Worm (Caenorhabditis elegans): ENCODE measurements around the gene hecd-1.

The hecd-1 gene

DNA sequence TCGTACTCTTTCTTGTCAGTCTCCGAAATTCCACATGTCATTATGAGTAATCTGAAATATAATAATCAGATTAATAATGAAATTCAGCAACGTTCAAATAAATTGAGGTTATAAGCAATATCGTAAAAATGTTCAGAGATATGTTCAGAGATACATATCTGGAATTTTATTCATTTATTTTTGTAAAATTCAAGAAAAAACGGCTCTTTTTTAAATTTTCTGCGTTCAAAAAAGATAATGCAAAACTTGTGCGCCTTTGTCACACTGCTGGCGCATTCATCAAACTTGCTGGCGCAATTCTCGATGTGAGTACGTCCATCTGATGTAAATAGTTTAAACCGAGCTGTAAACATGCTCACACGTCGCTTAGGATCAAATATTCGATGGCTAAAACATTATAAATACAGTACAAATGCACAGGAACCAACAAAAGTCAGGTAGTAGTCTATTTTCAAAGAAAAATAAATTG lies 41.3 kb downstream of the hecd-1 start, which contains the start of the genes rde-8 and ZC477.3 (continued):
- TF ChIP-seq snpc-1.1 (tag; optimal IDR thresholded peaks at IDR 0.05; ENCODE audit: insufficient read depth) (peak; percentile 10), repo-1 (tag; optimal IDR thresholded peaks at IDR 0.05) (no peak), hmg-1.2 (GFP tag; IDR thresholded peaks at IDR 0.05) (peak; percentile 36; the same call in 1 of the 2 replicates), snpc-4 (GFP tag; optimal IDR thresholded peaks at IDR 0.05) (no peak), snpc-4 (tag; optimal IDR thresholded peaks at IDR 0.05) (peak in 3 of 4 experiments; percentile 31 to 79 (median 70)), ztf-3 (GFP tag; optimal IDR thresholded peaks at IDR 0.05) (no peak), snpc-3.4 (tag; optimal IDR thresholded peaks at IDR 0.05) (peak; percentile 48), ztf-18 (tag; optimal IDR thresholded peaks at IDR 0.05) (peak; percentile 95), F22D6.2 (tag; optimal IDR thresholded peaks at IDR 0.05) (no peak), Y56A3A.18 (GFP tag; IDR thresholded peaks at IDR 0.05) (no peak), F49E8.2 (tag; optimal IDR thresholded peaks at IDR 0.05; ENCODE audit: insufficient read depth) (no peak), madf-3 (GFP tag; IDR thresholded peaks at IDR 0.05) (0 out of 2 replicates have a peak, but pooled peaks have one; percentile 1), unc-62 (GFP tag; optimal IDR thresholded peaks at IDR 0.05) (no peak), dpff-1 (tag; optimal IDR thresholded peaks at IDR 0.05) (no peak), efl-1 (GFP tag; optimal IDR thresholded peaks at IDR 0.05) (peak; percentile 12), mcd-1 (GFP tag; IDR thresholded peaks at IDR 0.05) (peak; percentile 79), K11D2.4 (GFP tag; IDR thresholded peaks at IDR 0.05) (peak; percentile 27; the same call in 1 of the 2 replicates), rec-8 (tag; optimal IDR thresholded peaks at IDR 0.05) (no peak), ekl-4 (GFP tag; IDR thresholded peaks at IDR 0.05) (0 out of 2 replicates have a peak, but pooled peaks have one; percentile 8), hlh-26 (GFP tag; conservative IDR thresholded peaks at IDR 0.05) (no peak), rcor-1 (GFP tag; IDR thresholded peaks at IDR 0.05) (peak; percentile 30; the same call in 1 of the 2 replicates), dpl-1 (GFP tag; optimal IDR thresholded peaks at IDR 0.05) (peak; percentile 36)

DNA sequence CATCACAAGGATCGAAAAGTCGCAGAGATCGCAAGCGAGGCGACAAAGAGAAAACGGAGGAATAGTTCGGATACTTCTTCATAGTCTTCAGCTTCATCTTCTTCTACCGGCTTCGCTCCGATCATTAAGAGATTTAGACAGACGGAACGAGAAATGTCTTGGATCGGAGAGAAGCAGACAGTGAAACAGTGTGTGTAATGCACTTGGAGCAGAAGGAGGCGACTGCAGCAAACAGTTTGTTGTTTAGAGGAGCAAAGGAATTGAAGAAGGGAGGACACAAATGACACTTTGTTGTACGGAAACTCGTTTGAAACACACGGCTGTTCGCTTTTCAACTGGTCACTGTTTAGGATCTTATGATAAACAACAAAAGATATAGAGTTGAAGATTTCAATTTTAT lies 45.1 kb downstream of the hecd-1 start:
- TF ChIP-seq nhr-80 (tag; optimal IDR thresholded peaks at IDR 0.05) (peak; percentile 24), lin-40 (tag; optimal IDR thresholded peaks at IDR 0.05) (no peak), hmg-1.2 (GFP tag; IDR thresholded peaks at IDR 0.05) (peak; percentile 48; the same call in 1 of the 2 replicates), F22D6.2 (tag; optimal IDR thresholded peaks at IDR 0.05) (no peak), ztf-26 (tag; optimal IDR thresholded peaks at IDR 0.05) (no peak)

DNA sequence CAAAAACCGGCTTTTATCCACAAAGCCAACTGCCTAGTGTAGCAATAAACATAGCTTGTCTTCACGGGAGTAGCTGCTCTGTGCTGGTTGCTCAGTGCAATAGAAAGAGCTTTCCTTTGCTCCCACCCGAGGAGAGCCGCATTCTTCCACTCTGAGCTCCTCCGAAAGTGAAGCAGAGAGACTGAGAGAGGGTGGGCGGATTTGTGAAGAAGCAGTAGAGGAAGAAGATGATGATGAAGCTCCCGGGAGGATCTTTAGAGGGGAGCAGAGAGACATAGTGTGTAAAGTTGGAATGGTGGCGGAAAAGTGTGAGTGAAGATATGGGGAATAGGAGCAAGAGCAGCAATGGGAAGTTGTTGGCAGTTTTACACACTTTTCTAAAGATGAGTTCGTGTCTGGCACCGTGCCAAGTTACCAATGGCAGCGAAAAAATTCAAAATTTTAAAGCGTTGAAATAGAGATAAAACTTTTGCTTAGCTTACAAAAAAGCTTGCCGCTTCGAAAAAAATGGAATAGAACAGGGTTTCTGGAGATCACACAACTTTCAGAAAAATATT lies 45.9 kb downstream of the hecd-1 start, which contains the start of gene ZC477.4:
Gene ZC477.4, minus strand, starts transcription at position 276 of the 557 bp plus-strand sequence.
- TF ChIP-seq rcor-1 (GFP tag; IDR thresholded peaks at IDR 0.05): no peak
- no peak for TF ChIP-seq nfya-2 (GFP tag; IDR thresholded peaks at IDR 0.05)
- TF ChIP-seq egrh-3 (GFP tag; IDR thresholded peaks at IDR 0.05): 0 out of 2 replicates have a peak, but pooled peaks have one; percentile 25
- TF ChIP-seq ztf-25 (GFP tag; IDR thresholded peaks at IDR 0.05): no peak
- 0 out of 2 replicates have a peak, but pooled peaks have one; percentile 54 for TF ChIP-seq lag-1 (GFP tag; IDR thresholded peaks at IDR 0.05)

DNA sequence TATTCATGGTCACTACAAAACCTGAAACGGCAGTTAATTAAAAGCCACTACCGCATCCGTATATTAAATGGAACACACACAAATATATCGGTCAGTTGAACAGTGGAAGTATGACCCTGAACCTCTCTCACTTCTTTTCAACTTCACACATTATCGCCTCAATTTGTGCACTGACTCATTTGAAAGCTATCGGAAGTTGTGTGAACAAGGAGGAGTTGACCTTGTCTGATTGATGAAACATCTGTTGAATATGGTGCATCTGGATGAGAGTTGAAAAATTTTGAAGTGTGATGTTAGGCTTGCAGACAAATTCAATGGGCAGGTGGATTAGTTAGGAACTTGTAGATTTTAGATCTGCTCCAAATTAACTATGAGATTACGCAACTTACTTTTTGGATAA lies 47.1 kb downstream of the hecd-1 start:
- no peak for TF ChIP-seq mcd-1 (GFP tag; IDR thresholded peaks at IDR 0.05)
- TF ChIP-seq ztf-6 (GFP tag; IDR thresholded peaks at IDR 0.05): no peak
- TF ChIP-seq lin-40 (tag; optimal IDR thresholded peaks at IDR 0.05): no peak

DNA sequence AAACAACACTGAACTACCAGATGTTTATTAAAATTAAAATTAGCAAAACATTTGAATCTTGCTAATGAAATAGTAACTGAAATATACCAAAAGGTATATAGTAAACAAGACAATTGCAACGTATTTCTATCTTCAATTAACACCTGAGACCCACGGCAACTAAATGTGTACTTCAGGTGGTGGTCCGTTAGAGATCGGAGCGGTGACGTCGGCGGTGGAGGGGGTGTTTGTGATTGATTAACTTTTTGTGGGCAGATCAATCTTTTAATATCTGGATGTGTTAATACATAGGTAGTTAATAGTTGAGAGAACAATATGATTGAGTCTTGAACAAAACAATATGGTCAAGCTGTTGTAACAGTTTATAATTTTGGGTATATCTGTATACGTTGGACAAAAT lies 48.4 kb downstream of the hecd-1 start:
- no peak for TF ChIP-seq lsy-27 (tag; optimal IDR thresholded peaks at IDR 0.05; ENCODE audit: borderline replicate concordance, insufficient read depth)
- no peak for TF ChIP-seq C06A6.2 (GFP tag; conservative IDR thresholded peaks at IDR 0.05)
